Worm (Caenorhabditis elegans) whole organism, L1 larva: ENCODE data around the gene cec-7.

ENCODE experiments used
- fkh-10 ChIP-seq: sonication (generic microtip); optimal IDR thresholded peaks from 2 replicates; lab custom pipeline; 2017; ENCODE audit warnings: missing biosample characterization, missing genetic modification reagents, missing genetic modification characterization
- jun-1 ChIP-seq: fragments of 150-350 bp; optimal IDR thresholded peaks from 2 replicates; lab custom pipeline; 2014; ENCODE audit warnings: missing biosample characterization, missing genetic modification reagents, missing genetic modification characterization
- lin-15B ChIP-seq: fragments of 150-350 bp; sonication (generic microtip); optimal IDR thresholded peaks from 3 replicates; lab custom pipeline; 2014; ENCODE audit warnings: missing biosample characterization, missing genetic modification characterization
- nhr-12 ChIP-seq: sonication (generic microtip); optimal IDR thresholded peaks from 2 replicates; lab custom pipeline; 2017; ENCODE audit warnings: missing biosample characterization, missing genetic modification characterization
- rnt-1 ChIP-seq: sonication (generic microtip); optimal IDR thresholded peaks from 2 replicates; lab custom pipeline; 2016; ENCODE audit warnings: mild to moderate bottlenecking, missing genetic modification characterization, moderate library complexity, missing compliant biosample characterization
- snpc-4 ChIP-seq: fragments of 150-350 bp; optimal IDR thresholded peaks from 2 replicates; lab custom pipeline; 2014; ENCODE audit warnings: missing biosample characterization, missing genetic modification characterization

- no peak for TF ChIP-seq fkh-10
- no peak for TF ChIP-seq rnt-1 (tag; lab: Kevin White, UChicago)
- TF ChIP-seq nhr-12 (tag; lab: Kevin White, UChicago) = no peak
- TF ChIP-seq lin-15B (tag; lab: Kevin White, UChicago) = no peak
- TF ChIP-seq snpc-4 (tag; lab: Kevin White, UChicago) = no peak
- TF ChIP-seq jun-1 = no peak
Measured at ce11 chrIII:12920810-12921209, 43.4 kb upstream of the cec-7 start.
